Fruit fly (Drosophila melanogaster) whole organism, adult: Measurements from ENCODE around the gene CG12811.

Experiments
- CG11617 ChIP-seq: fragments of 200-800 bp; sonication (Bioruptor generic); optimal IDR thresholded peaks from 2 replicates; lab custom pipeline; 2017; ENCODE audit warnings: mild to moderate bottlenecking, missing biosample characterization, missing genetic modification reagents, missing genetic modification characterization
- CG12768 ChIP-seq: fragments of 200-800 bp; sonication (Bioruptor generic); optimal IDR thresholded peaks from 2 replicates; lab custom pipeline; 2017; ENCODE audit warnings: missing biosample characterization, missing genetic modification characterization, mild to moderate bottlenecking, moderate library complexity, missing genetic modification reagents
- CG14711 ChIP-seq: fragments of 200-800 bp; sonication (Bioruptor generic); optimal IDR thresholded peaks from 2 replicates; lab custom pipeline; 2018; ENCODE audit warnings: missing biosample characterization, mild to moderate bottlenecking, missing genetic modification characterization, moderate library complexity
- CG1620 ChIP-seq: fragments of 200-800 bp; sonication (Bioruptor generic); optimal IDR thresholded peaks from 2 replicates; lab custom pipeline; 2016; ENCODE audit warnings: missing biosample characterization, missing genetic modification characterization
- CG33017 ChIP-seq: fragments of 200-800 bp; sonication (Bioruptor generic); optimal IDR thresholded peaks from 2 replicates; lab custom pipeline; 2018; ENCODE audit warnings: missing biosample characterization, mild to moderate bottlenecking, missing genetic modification characterization, moderate library complexity
- CG5204 ChIP-seq: fragments of 200-800 bp; sonication (Bioruptor generic); optimal IDR thresholded peaks from 2 replicates; lab custom pipeline; 2016; ENCODE audit warnings: missing biosample characterization, missing genetic modification characterization
- CG7045 ChIP-seq: fragments of 200-800 bp; sonication (Bioruptor generic); optimal IDR thresholded peaks from 2 replicates; lab custom pipeline; 2017; ENCODE audit warnings: missing biosample characterization, mild to moderate bottlenecking, missing genetic modification characterization
- CG7101 ChIP-seq: fragments of 200-800 bp; sonication (Bioruptor generic); optimal IDR thresholded peaks from 2 replicates; lab custom pipeline; 2018; ENCODE audit warnings: missing biosample characterization, mild to moderate bottlenecking, missing genetic modification characterization, moderate library complexity
- Clk ChIP-seq: fragments of 200-800 bp; sonication (Bioruptor generic); optimal IDR thresholded peaks from 2 replicates; lab custom pipeline; 2017; ENCODE audit warnings: missing biosample characterization, missing genetic modification characterization
- Crg-1 ChIP-seq: fragments of 200-800 bp; sonication (Bioruptor generic); optimal IDR thresholded peaks from 2 replicates; lab custom pipeline; 2016; ENCODE audit warnings: missing biosample characterization, missing genetic modification characterization
- Hr96 ChIP-seq: fragments of 200-800 bp; sonication (Bioruptor generic); optimal IDR thresholded peaks from 2 replicates; lab custom pipeline; 2016; ENCODE audit warnings: missing biosample characterization, missing genetic modification characterization
- Mnt ChIP-seq: fragments of 200-800 bp; sonication (Bioruptor generic); optimal IDR thresholded peaks from 2 replicates; lab custom pipeline; 2016; ENCODE audit warnings: missing biosample characterization, mild to moderate bottlenecking, missing genetic modification characterization
- bab1 ChIP-seq: fragments of 200-800 bp; sonication (Bioruptor generic); optimal IDR thresholded peaks from 3 replicates; lab custom pipeline; 2019; ENCODE audit warnings: missing biosample characterization, mild to moderate bottlenecking, missing genetic modification characterization, moderate library complexity
- cic ChIP-seq: fragments of 200-800 bp; sonication (Bioruptor generic); optimal IDR thresholded peaks from 2 replicates; lab custom pipeline; 2017; ENCODE audit warnings: missing biosample characterization, mild to moderate bottlenecking, missing genetic modification characterization, moderate library complexity
- cnc ChIP-seq, 2 experiments: fragments of >200 bp; optimal IDR thresholded peaks; 2 replicates each; lab custom pipeline; 2017
- kay ChIP-seq: fragments of 200-800 bp; sonication (Bioruptor generic); peaks from one replicate; lab custom pipeline; 2016; ENCODE audit warnings: missing biosample characterization, missing genetic modification characterization, borderline replicate concordance
- ovo ChIP-seq: fragments of 200-800 bp; sonication (Bioruptor generic); optimal IDR thresholded peaks from 2 replicates; lab custom pipeline; 2016; ENCODE audit warnings: missing biosample characterization, missing genetic modification characterization
- pad ChIP-seq: fragments of 200-800 bp; sonication (Bioruptor generic); optimal IDR thresholded peaks from 3 replicates; lab custom pipeline; 2017; ENCODE audit warnings: missing biosample characterization, missing genetic modification characterization, mild to moderate bottlenecking, moderate library complexity, missing genetic modification reagents
- tj ChIP-seq: fragments of 200-800 bp; sonication (Bioruptor generic); optimal IDR thresholded peaks from 3 replicates; lab custom pipeline; 2017; ENCODE audit warnings: missing biosample characterization, mild to moderate bottlenecking, missing genetic modification characterization, moderate library complexity
- toe ChIP-seq: fragments of 200-800 bp; sonication (Bioruptor generic); optimal IDR thresholded peaks from 2 replicates; lab custom pipeline; 2016; ENCODE audit warnings: missing biosample characterization, missing genetic modification characterization

CG12811 gene

dm6 chr3R:10034995-10035446 is 13.6 kb downstream of the CG12811 start:
- TF ChIP-seq CG12768 (GFP tag; lab: Kevin White, UChicago) = no peak
- TF ChIP-seq Hr96 (GFP tag; lab: Kevin White, UChicago) = no peak
- TF ChIP-seq tj (GFP tag; lab: Kevin White, UChicago) = no peak
- no peak for TF ChIP-seq Crg-1 (GFP tag; lab: Kevin White, UChicago)
- TF ChIP-seq CG11617 = no peak
- TF ChIP-seq Clk (GFP tag; lab: Kevin White, UChicago) = no peak
- no peak for TF ChIP-seq cic (GFP tag; lab: Kevin White, UChicago)
- TF ChIP-seq bab1 = no peak
- no peak for TF ChIP-seq CG5204
- TF ChIP-seq pad (GFP tag; lab: Kevin White, UChicago) = no peak

- TF ChIP-seq pad (GFP tag; lab: Kevin White, UChicago) (no peak), CG1620 (GFP tag; lab: Kevin White, UChicago) (no peak), bab1 (no peak), CG33017 (tag; lab: Kevin White, UChicago) (no peak), kay (GFP tag; lab: Kevin White, UChicago) (no peak), Hr96 (GFP tag; lab: Kevin White, UChicago) (no peak), CG5204 (no peak), CG7045 (GFP tag; lab: Kevin White, UChicago) (no peak), cic (GFP tag; lab: Kevin White, UChicago) (no peak)
These were observed 15.5 kb downstream of the CG12811 start for dm6 chr3R:10032951-10033720.

dm6 chr3R:10031480-10031879 is 17.1 kb downstream of the CG12811 start:
- TF ChIP-seq pad (GFP tag; lab: Kevin White, UChicago) = no peak
- TF ChIP-seq Hr96 (GFP tag; lab: Kevin White, UChicago) = no peak
- TF ChIP-seq kay (GFP tag; lab: Kevin White, UChicago) = peak; percentile 92
- no peak for TF ChIP-seq CG12768 (GFP tag; lab: Kevin White, UChicago)
- TF ChIP-seq Clk (GFP tag; lab: Kevin White, UChicago) = no peak

- TF ChIP-seq CG33017 (tag; lab: Kevin White, UChicago) (no peak), pad (GFP tag; lab: Kevin White, UChicago) (no peak), bab1 (no peak), ovo (GFP tag; lab: Kevin White, UChicago) (no peak), Clk (GFP tag; lab: Kevin White, UChicago) (no peak), cic (GFP tag; lab: Kevin White, UChicago) (no peak), CG5204 (no peak), CG7101 (tag; lab: Kevin White, UChicago) (no peak)
These were observed 20.2 kb downstream of the CG12811 start for dm6 chr3R:10028378-10028777.

dm6 chr3R:10025050-10025449 is 23.5 kb downstream of the CG12811 start, which contains the start of gene CG31407:
Gene CG31407, minus strand, starts transcription at chr3R:10025150.
- no peak for TF ChIP-seq Mnt
- no peak for TF ChIP-seq cic (GFP tag; lab: Kevin White, UChicago)
- TF ChIP-seq CG7045 (GFP tag; lab: Kevin White, UChicago) = no peak
- no peak for TF ChIP-seq CG11617
- no peak for TF ChIP-seq cnc (optimal IDR thresholded peaks at IDR 0.05; lab: Kevin White, UChicago)
- TF ChIP-seq Clk (GFP tag; lab: Kevin White, UChicago) = no peak
- TF ChIP-seq CG14711 = no peak
- no peak for TF ChIP-seq bab1
- TF ChIP-seq Hr96 (GFP tag; lab: Kevin White, UChicago) = no peak
- TF ChIP-seq tj (GFP tag; lab: Kevin White, UChicago) = no peak
- no peak for TF ChIP-seq CG7101 (tag; lab: Kevin White, UChicago)
- TF ChIP-seq Crg-1 (GFP tag; lab: Kevin White, UChicago) = no peak
- no peak for TF ChIP-seq toe
- TF ChIP-seq pad (GFP tag; lab: Kevin White, UChicago) = no peak
- TF ChIP-seq CG33017 (tag; lab: Kevin White, UChicago) = no peak
- no peak for TF ChIP-seq CG5204
- no peak for TF ChIP-seq ovo (GFP tag; lab: Kevin White, UChicago)
- no peak for TF ChIP-seq CG1620 (GFP tag; lab: Kevin White, UChicago)
- no peak for TF ChIP-seq CG12768 (GFP tag; lab: Kevin White, UChicago)

- TF ChIP-seq CG12768 (GFP tag; lab: Kevin White, UChicago) (no peak), kay (GFP tag; lab: Kevin White, UChicago) (no peak), toe (no peak), CG1620 (GFP tag; lab: Kevin White, UChicago) (no peak), CG5204 (no peak), pad (GFP tag; lab: Kevin White, UChicago) (no peak), CG7045 (GFP tag; lab: Kevin White, UChicago) (no peak), tj (GFP tag; lab: Kevin White, UChicago) (no peak), CG14711 (no peak), cnc (optimal IDR thresholded peaks at IDR 0.05; lab: Kevin White, UChicago) (no peak), Clk (GFP tag; lab: Kevin White, UChicago) (no peak), Hr96 (GFP tag; lab: Kevin White, UChicago) (no peak), Mnt (no peak), bab1 (no peak), cic (GFP tag; lab: Kevin White, UChicago) (no peak), CG33017 (tag; lab: Kevin White, UChicago) (no peak), ovo (GFP tag; lab: Kevin White, UChicago) (no peak), CG7101 (tag; lab: Kevin White, UChicago) (no peak)
These were observed 24.4 kb downstream of the CG12811 start for dm6 chr3R:10024032-10024712.
